Worm (Caenorhabditis elegans) whole organism, L2 larva: ENCODE results near the gene D1005.6.

Source experiments
- C34F6.9 ChIP-seq: fragments of 150-350 bp; optimal IDR thresholded peaks from 2 replicates; lab custom pipeline; 2014; ENCODE audit warnings: missing biosample characterization, missing genetic modification characterization
- F13H6.1 ChIP-seq: sonication (generic microtip); optimal IDR thresholded peaks from 2 replicates; lab custom pipeline; 2016; ENCODE audit warnings: missing genetic modification characterization, missing compliant biosample characterization
- R02D3.7 ChIP-seq: fragments of 150-350 bp; optimal IDR thresholded peaks from 2 replicates; lab custom pipeline; 2014; ENCODE audit warnings: missing biosample characterization, missing genetic modification characterization
- Y55F3AM.14 ChIP-seq: fragments of 200-800 bp; sonication (Bioruptor generic); optimal IDR thresholded peaks from 2 replicates; lab custom pipeline; 2018; ENCODE audit warnings: mild to moderate bottlenecking, missing genetic modification characterization, missing compliant biosample characterization
- ZK546.5 ChIP-seq: sonication (generic microtip); optimal IDR thresholded peaks from 2 replicates; lab custom pipeline; 2017; ENCODE audit warnings: missing biosample characterization, missing genetic modification characterization
- alr-1 ChIP-seq: fragments of 150-350 bp; optimal IDR thresholded peaks from 2 replicates; lab custom pipeline; 2014; ENCODE audit warnings: missing biosample characterization, missing genetic modification characterization
- aly-2 ChIP-seq: fragments of 150-350 bp; optimal IDR thresholded peaks from 2 replicates; lab custom pipeline; 2014; ENCODE audit warnings: missing biosample characterization, missing genetic modification characterization
- ama-1 ChIP-seq: fragments of 150-350 bp; optimal IDR thresholded peaks from 2 replicates; lab custom pipeline; 2018; ENCODE audit warnings: inconsistent platforms
- blmp-1 ChIP-seq: sonication (generic microtip); optimal IDR thresholded peaks from 2 replicates; lab custom pipeline; 2017; ENCODE audit warnings: missing genetic modification characterization, mild to moderate bottlenecking, missing compliant biosample characterization, antibody characterized with exemption, moderate library complexity; ENCODE audit not compliant: insufficient read depth
- ceh-16 ChIP-seq: fragments of 150-350 bp; optimal IDR thresholded peaks from 2 replicates; lab custom pipeline; 2014; ENCODE audit warnings: missing biosample characterization, missing genetic modification characterization
- ceh-82 ChIP-seq: fragments of 150-350 bp; optimal IDR thresholded peaks from 2 replicates; lab custom pipeline; 2014; ENCODE audit warnings: missing biosample characterization, missing genetic modification characterization
- crh-2 ChIP-seq: sonication (generic microtip); optimal IDR thresholded peaks from 2 replicates; lab custom pipeline; 2017; ENCODE audit warnings: missing biosample characterization, missing genetic modification characterization
- dmd-4 ChIP-seq: sonication (generic microtip); optimal IDR thresholded peaks from 2 replicates; lab custom pipeline; 2017; ENCODE audit warnings: missing biosample characterization, missing genetic modification characterization
- egl-27 ChIP-seq: sonication (generic microtip); optimal IDR thresholded peaks from 3 replicates; lab custom pipeline; 2017; ENCODE audit warnings: missing biosample characterization, missing genetic modification reagents, missing genetic modification characterization
- elt-1 ChIP-seq: fragments of 150-350 bp; optimal IDR thresholded peaks from 2 replicates; lab custom pipeline; 2014; ENCODE audit warnings: missing biosample characterization, missing genetic modification characterization
- elt-3 ChIP-seq: sonication (generic microtip); optimal IDR thresholded peaks from 2 replicates; lab custom pipeline; 2017; ENCODE audit warnings: missing biosample characterization, missing genetic modification characterization
- fos-1 ChIP-seq: fragments of 150-350 bp; optimal IDR thresholded peaks from 2 replicates; lab custom pipeline; 2014; ENCODE audit warnings: missing biosample characterization, missing genetic modification characterization
- gmeb-1 ChIP-seq: fragments of 150-350 bp; optimal IDR thresholded peaks from 2 replicates; lab custom pipeline; 2014; ENCODE audit warnings: missing biosample characterization, missing genetic modification characterization
- lin-11 ChIP-seq: fragments of 150-350 bp; sonication (generic microtip); optimal IDR thresholded peaks from 2 replicates; lab custom pipeline; 2014; ENCODE audit warnings: missing biosample characterization, missing genetic modification characterization, inconsistent platforms, mixed read lengths
- lin-13 ChIP-seq: fragments of 150-350 bp; optimal IDR thresholded peaks from 2 replicates; lab custom pipeline; 2014; ENCODE audit warnings: missing biosample characterization, missing genetic modification reagents, missing genetic modification characterization
- lin-39 ChIP-seq: fragments of 150-350 bp; optimal IDR thresholded peaks from 2 replicates; lab custom pipeline; 2014; ENCODE audit warnings: missing biosample characterization, missing genetic modification reagents, missing genetic modification characterization
- lsy-2 ChIP-seq, 2 experiments: fragments of 150-350 bp in 1 of 2; sonication (generic microtip) in 1 of 2; optimal IDR thresholded peaks; 2 replicates each; lab custom pipeline; 2014 to 2017; ENCODE audit warnings: missing biosample characterization in 2 of 2, missing genetic modification characterization in 2 of 2
- mab-5 ChIP-seq: fragments of 150-350 bp; optimal IDR thresholded peaks from 2 replicates; lab custom pipeline; 2014; ENCODE audit warnings: missing biosample characterization, missing genetic modification characterization
- mbf-1 ChIP-seq: sonication (generic microtip); optimal IDR thresholded peaks from 2 replicates; lab custom pipeline; 2017; ENCODE audit warnings: missing biosample characterization, missing genetic modification characterization
- mdl-1 ChIP-seq, 2 experiments: fragments of 150-350 bp in 1 of 2; sonication (generic microtip) in 1 of 2; optimal IDR thresholded peaks; 2 replicates each; lab custom pipeline; 2017; ENCODE audit warnings: missing biosample characterization in 2 of 2, missing genetic modification characterization in 2 of 2
- nhr-10 ChIP-seq: sonication (generic microtip); optimal IDR thresholded peaks from 2 replicates; lab custom pipeline; 2017; ENCODE audit warnings: missing biosample characterization, missing genetic modification characterization
- nhr-11 ChIP-seq: fragments of 150-350 bp; optimal IDR thresholded peaks from 2 replicates; lab custom pipeline; 2014; ENCODE audit warnings: missing biosample characterization, missing genetic modification characterization
- nhr-12 ChIP-seq: fragments of 150-350 bp; optimal IDR thresholded peaks from 2 replicates; lab custom pipeline; 2014; ENCODE audit warnings: missing biosample characterization, missing genetic modification characterization
- nhr-129 ChIP-seq: fragments of 150-350 bp; optimal IDR thresholded peaks from 2 replicates; lab custom pipeline; 2014; ENCODE audit warnings: missing biosample characterization, missing genetic modification characterization
- nhr-21 ChIP-seq: fragments of 150-350 bp; optimal IDR thresholded peaks from 2 replicates; lab custom pipeline; 2014; ENCODE audit warnings: missing biosample characterization, missing genetic modification characterization
- nhr-23 ChIP-seq: fragments of 150-350 bp; optimal IDR thresholded peaks from 2 replicates; lab custom pipeline; 2014; ENCODE audit warnings: missing biosample characterization, missing genetic modification reagents, missing genetic modification characterization
- nhr-237 ChIP-seq: fragments of 150-350 bp; optimal IDR thresholded peaks from 2 replicates; lab custom pipeline; 2014; ENCODE audit warnings: missing biosample characterization, missing genetic modification characterization
- nhr-25 ChIP-seq: fragments of 150-350 bp; sonication (generic microtip); optimal IDR thresholded peaks from 3 replicates; lab custom pipeline; 2014; ENCODE audit warnings: missing biosample characterization, missing genetic modification characterization
- nhr-6 ChIP-seq: fragments of 150-350 bp; optimal IDR thresholded peaks from 2 replicates; lab custom pipeline; 2014; ENCODE audit warnings: missing biosample characterization, missing genetic modification characterization
- peb-1 ChIP-seq: fragments of 150-350 bp; optimal IDR thresholded peaks from 2 replicates; lab custom pipeline; 2014; ENCODE audit warnings: missing biosample characterization, missing genetic modification characterization
- sem-4 ChIP-seq: fragments of 150-350 bp; optimal IDR thresholded peaks from 2 replicates; lab custom pipeline; 2014; ENCODE audit warnings: missing biosample characterization, missing genetic modification reagents, missing genetic modification characterization
- skn-1 ChIP-seq: sonication (generic microtip); optimal IDR thresholded peaks from 2 replicates; lab custom pipeline; 2017; ENCODE audit warnings: missing biosample characterization, missing genetic modification characterization
- sma-3 ChIP-seq: sonication (generic microtip); optimal IDR thresholded peaks from 2 replicates; lab custom pipeline; 2016; ENCODE audit warnings: missing genetic modification reagents, missing genetic modification characterization, missing compliant biosample characterization
- sma-9 ChIP-seq, 2 experiments: fragments of 150-350 bp in 1 of 2; sonication (generic microtip) in 1 of 2; optimal IDR thresholded peaks; 2 replicates each; lab custom pipeline; 2014 to 2016; ENCODE audit warnings: missing genetic modification characterization in 2 of 2, mild to moderate bottlenecking in 1 of 2, missing biosample characterization in 1 of 2, missing compliant biosample characterization in 1 of 2, missing genetic modification reagents in 1 of 2, moderate library complexity in 1 of 2
- snpc-4 ChIP-seq: fragments of 150-350 bp; optimal IDR thresholded peaks from 2 replicates; lab custom pipeline; 2014; ENCODE audit warnings: missing biosample characterization, missing genetic modification characterization
- unc-55 ChIP-seq: fragments of 150-350 bp; sonication (generic microtip); optimal IDR thresholded peaks from 3 replicates; lab custom pipeline; 2014; ENCODE audit warnings: missing biosample characterization, missing genetic modification reagents, missing genetic modification characterization
- zag-1 ChIP-seq: fragments of 150-350 bp; optimal IDR thresholded peaks from 2 replicates; lab custom pipeline; 2014; ENCODE audit warnings: missing biosample characterization, missing genetic modification characterization
- ztf-1 ChIP-seq: fragments of 200-800 bp; sonication (Bioruptor generic); conservative IDR thresholded peaks from 2 replicates; pipeline ENCODE4 v1.3.6; 2022; ENCODE audit warnings: missing genetic modification characterization, missing compliant biosample characterization
- ztf-11 ChIP-seq: sonication (generic microtip); optimal IDR thresholded peaks from 2 replicates; lab custom pipeline; 2017; ENCODE audit warnings: missing biosample characterization, missing genetic modification characterization
- ztf-4 ChIP-seq: fragments of 150-350 bp; optimal IDR thresholded peaks from 2 replicates; lab custom pipeline; 2014; ENCODE audit warnings: missing biosample characterization, missing genetic modification characterization

D1005.6 gene

DNA sequence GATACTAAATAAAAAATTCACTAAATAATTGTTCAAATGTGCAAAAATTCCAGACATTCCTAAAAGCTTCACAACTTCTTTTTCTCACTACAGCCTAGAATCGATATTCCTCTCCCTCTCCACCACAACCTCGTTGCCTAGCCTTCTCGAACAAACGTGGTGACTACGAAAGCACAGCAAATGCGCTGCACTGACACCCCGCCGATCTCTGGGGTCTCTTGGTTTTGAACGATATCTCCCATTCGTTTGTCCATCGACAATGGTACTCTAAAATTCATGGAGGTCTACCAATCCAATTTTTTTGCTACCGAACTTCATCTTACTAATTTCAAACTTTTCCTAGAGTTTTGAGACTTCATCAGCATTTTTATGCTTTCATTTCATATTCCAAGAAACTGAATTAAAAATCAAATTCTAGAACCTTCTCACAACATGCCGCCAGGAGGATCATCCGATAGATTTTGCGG lies 14.2 kb downstream of the D1005.6 start, which contains the start of gene W05H7.1:
Gene W05H7.1 (plus strand): TSS at position 417 of the 467 bp plus-strand sequence.
- TF ChIP-seq gmeb-1 (tag; lab: Kevin White, UChicago) (no peak), ceh-82 (no peak), zag-1 (tag; lab: Kevin White, UChicago) (no peak), nhr-12 (tag; lab: Kevin White, UChicago) (no peak), unc-55 (peak; percentile 72), ceh-16 (tag; lab: Kevin White, UChicago) (no peak), ZK546.5 (no peak), snpc-4 (tag; lab: Kevin White, UChicago) (no peak), dmd-4 (tag; lab: Kevin White, UChicago) (no peak), lin-13 (GFP tag; lab: Kevin White, UChicago) (peak; percentile 14), peb-1 (tag; lab: Kevin White, UChicago) (no peak), skn-1 (tag; lab: Kevin White, UChicago) (no peak), lin-11 (tag; lab: Kevin White, UChicago) (peak; percentile 41), mdl-1 (tag; optimal IDR thresholded peaks at IDR 0.05; lab: Kevin White, UChicago) (peak in 1 of 2 experiments; percentile 22), C34F6.9 (tag; lab: Kevin White, UChicago) (peak; percentile 60), mbf-1 (no peak), nhr-23 (no peak), fos-1 (tag; lab: Kevin White, UChicago) (peak; percentile 18), crh-2 (tag; lab: Kevin White, UChicago) (peak; percentile 51), sma-9 (GFP tag; optimal IDR thresholded peaks at IDR 0.05; lab: Kevin White, UChicago) (peak; percentile 28), sma-9 (tag; optimal IDR thresholded peaks at IDR 0.05; lab: Kevin White, UChicago) (no peak), aly-2 (tag; lab: Kevin White, UChicago) (no peak), sma-3 (GFP tag; lab: Kevin White, UChicago) (peak; percentile 3), R02D3.7 (tag; lab: Kevin White, UChicago) (no peak), mab-5 (tag; lab: Kevin White, UChicago) (no peak), nhr-129 (tag; lab: Kevin White, UChicago) (peak; percentile 70), lsy-2 (tag; optimal IDR thresholded peaks at IDR 0.05; lab: Kevin White, UChicago) (peak in 1 of 2 experiments; percentile 51), F13H6.1 (tag; lab: Kevin White, UChicago) (peak; percentile 37), nhr-25 (tag; lab: Kevin White, UChicago) (peak; percentile 38), elt-1 (tag; lab: Kevin White, UChicago) (no peak), ztf-4 (tag; lab: Kevin White, UChicago) (no peak)

DNA sequence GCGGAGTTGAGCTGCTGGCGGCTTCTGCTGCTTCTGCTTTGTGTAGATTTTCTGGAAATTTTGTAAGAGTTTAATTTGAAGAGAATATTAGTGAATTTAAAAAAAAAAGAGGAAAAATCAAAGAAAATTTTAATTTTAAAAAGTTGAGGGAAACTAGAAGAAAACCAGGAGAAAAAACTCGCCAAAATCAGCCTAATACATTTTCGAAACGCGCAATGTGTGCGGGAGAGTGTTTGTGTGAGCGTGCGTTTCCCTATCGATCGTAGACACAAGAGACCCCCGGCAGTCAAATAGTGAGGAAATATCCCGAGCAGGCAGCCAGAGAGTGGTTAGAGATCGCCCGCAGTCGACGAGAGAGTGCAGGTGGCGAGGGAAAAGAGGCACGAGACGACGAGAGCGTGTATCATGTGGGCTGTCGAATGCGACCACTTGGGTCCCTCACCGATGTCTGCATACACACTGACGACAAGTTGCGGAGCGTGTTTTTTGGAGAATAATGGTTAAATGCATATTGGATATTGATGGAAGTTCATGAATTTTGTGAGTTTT lies 17.9 kb downstream of the D1005.6 start, which contains the start of gene zfp-3:
Gene zfp-3 (minus strand): TSS at position 51 of the 549 bp plus-strand sequence.
- TF ChIP-seq lsy-2 (tag; optimal IDR thresholded peaks at IDR 0.05; lab: Kevin White, UChicago), result peak; percentile 77 to 94
- TF ChIP-seq unc-55, result peak; percentile 97
- no peak for TF ChIP-seq peb-1 (tag; lab: Kevin White, UChicago)
- TF ChIP-seq F13H6.1 (tag; lab: Kevin White, UChicago), result peak; percentile 98
- peak; percentile 95 for TF ChIP-seq nhr-21 (tag; lab: Kevin White, UChicago)
- TF ChIP-seq snpc-4 (tag; lab: Kevin White, UChicago), result peak; percentile 84
- TF ChIP-seq ZK546.5, result peak; percentile 69
- peak; percentile 36 for TF ChIP-seq lin-39
- no peak for TF ChIP-seq dmd-4 (tag; lab: Kevin White, UChicago)
- no peak for TF ChIP-seq ceh-82
- peak; percentile 94 for TF ChIP-seq crh-2 (tag; lab: Kevin White, UChicago)
- TF ChIP-seq blmp-1, result peak; percentile 84
- peak; percentile 53 for TF ChIP-seq nhr-10 (tag; lab: Kevin White, UChicago)
- TF ChIP-seq elt-3 (tag; lab: Kevin White, UChicago), result no peak
- TF ChIP-seq nhr-129 (tag; lab: Kevin White, UChicago), result peak; percentile 96
- no peak for TF ChIP-seq elt-1 (tag; lab: Kevin White, UChicago)
- peak; percentile 75 for TF ChIP-seq nhr-237 (tag; lab: Kevin White, UChicago)
- peak; percentile 86 for TF ChIP-seq lin-13 (GFP tag; lab: Kevin White, UChicago)
- TF ChIP-seq nhr-11 (tag; lab: Kevin White, UChicago), result no peak
- peak; percentile 92 for TF ChIP-seq zag-1 (tag; lab: Kevin White, UChicago)
- TF ChIP-seq Y55F3AM.14, result peak; percentile 60
- TF ChIP-seq R02D3.7 (tag; lab: Kevin White, UChicago), result peak; percentile 12
- peak; percentile 97 for TF ChIP-seq fos-1 (tag; lab: Kevin White, UChicago)
- TF ChIP-seq ztf-11 (tag; lab: Kevin White, UChicago), result peak; percentile 14
- TF ChIP-seq sem-4, result peak; percentile 87
- no peak for TF ChIP-seq nhr-23
- TF ChIP-seq mab-5 (tag; lab: Kevin White, UChicago), result peak; percentile 92
- TF ChIP-seq egl-27 (tag; lab: Kevin White, UChicago), result peak; percentile 94
- TF ChIP-seq sma-3 (GFP tag; lab: Kevin White, UChicago), result peak; percentile 94
- peak; percentile 96 for TF ChIP-seq sma-9 (GFP tag; optimal IDR thresholded peaks at IDR 0.05; lab: Kevin White, UChicago)
- TF ChIP-seq sma-9 (tag; optimal IDR thresholded peaks at IDR 0.05; lab: Kevin White, UChicago), result no peak
- TF ChIP-seq aly-2 (tag; lab: Kevin White, UChicago), result no peak
- TF ChIP-seq nhr-6 (tag; lab: Kevin White, UChicago), result peak; percentile 93
- TF ChIP-seq skn-1 (tag; lab: Kevin White, UChicago), result peak; percentile 66
- peak; percentile 96 for TF ChIP-seq nhr-25 (tag; lab: Kevin White, UChicago)
- TF ChIP-seq ztf-4 (tag; lab: Kevin White, UChicago), result peak; percentile 93
- TF ChIP-seq mdl-1 (tag; optimal IDR thresholded peaks at IDR 0.05; lab: Kevin White, UChicago), result peak; percentile 97
- TF ChIP-seq ceh-16 (tag; lab: Kevin White, UChicago), result peak; percentile 44
- no peak for TF ChIP-seq alr-1 (tag; lab: Kevin White, UChicago)
- peak; percentile 62 for TF ChIP-seq ama-1 (lab: Kevin White, UChicago)
- TF ChIP-seq ztf-1, result no peak
- TF ChIP-seq nhr-12 (tag; lab: Kevin White, UChicago), result no peak
- TF ChIP-seq C34F6.9 (tag; lab: Kevin White, UChicago), result peak; percentile 98
- TF ChIP-seq mbf-1, result no peak
